Worm (Caenorhabditis elegans) whole organism, mixed stage, embryonic: ENCODE results near the gene pqm-1.
"Not testable (repeated sequence)": the region's sequence is repeated elsewhere in the genome, so short reads cannot be mapped to it uniquely, and the experiment has no call there.

Source experiments
- M03D4.4 ChIP-seq: sonication (generic microtip); optimal IDR thresholded peaks from 2 replicates; lab custom pipeline; 2017; ENCODE audit warnings: mild to moderate bottlenecking, missing genetic modification characterization, missing compliant biosample characterization
- bed-3 ChIP-seq: fragments of 200-800 bp; sonication (Bioruptor generic); optimal IDR thresholded peaks from 3 replicates; lab custom pipeline; 2018; ENCODE audit warnings: mild to moderate bottlenecking, missing genetic modification characterization, moderate library complexity, missing compliant biosample characterization
- blmp-1 ChIP-seq: fragments of 150-350 bp; optimal IDR thresholded peaks from 2 replicates; lab custom pipeline; 2014; ENCODE audit warnings: missing biosample characterization, missing genetic modification characterization
- ceh-39 ChIP-seq: fragments of 150-350 bp; optimal IDR thresholded peaks from 2 replicates; lab custom pipeline; 2014; ENCODE audit warnings: missing biosample characterization, missing genetic modification characterization
- ceh-43 ChIP-seq: fragments of 200-800 bp; sonication (Bioruptor generic); optimal IDR thresholded peaks from 2 replicates; lab custom pipeline; 2018; ENCODE audit warnings: mild to moderate bottlenecking, missing genetic modification characterization, moderate library complexity, missing compliant biosample characterization
- ceh-83 ChIP-seq: fragments of 200-800 bp; sonication (Bioruptor generic); optimal IDR thresholded peaks from 2 replicates; lab custom pipeline; 2018; ENCODE audit warnings: mild to moderate bottlenecking, missing genetic modification characterization, missing compliant biosample characterization
- ces-1 ChIP-seq: fragments of 150-350 bp; optimal IDR thresholded peaks from 2 replicates; lab custom pipeline; 2014; ENCODE audit warnings: missing biosample characterization, missing genetic modification reagents, missing genetic modification characterization
- cnd-1 ChIP-seq: fragments of 200-800 bp; sonication (Bioruptor generic); optimal IDR thresholded peaks from 2 replicates; lab custom pipeline; 2018; ENCODE audit warnings: mild to moderate bottlenecking, missing genetic modification characterization, missing compliant biosample characterization
- drap-1 ChIP-seq: fragments of 200-800 bp; sonication (Bioruptor generic); optimal IDR thresholded peaks from 3 replicates; lab custom pipeline; 2018; ENCODE audit warnings: mild to moderate bottlenecking, missing genetic modification characterization, missing compliant biosample characterization
- elt-1 ChIP-seq: sonication (generic microtip); optimal IDR thresholded peaks from 2 replicates; lab custom pipeline; 2017; ENCODE audit warnings: missing genetic modification characterization, mild to moderate bottlenecking, missing compliant biosample characterization, antibody characterized with exemption, moderate library complexity, borderline replicate concordance; ENCODE audit not compliant: insufficient read depth
- elt-3 ChIP-seq: fragments of 150-350 bp; optimal IDR thresholded peaks from 2 replicates; lab custom pipeline; 2014; ENCODE audit warnings: missing biosample characterization, missing genetic modification characterization
- flh-1 ChIP-seq: fragments of 200-800 bp; sonication (Bioruptor generic); optimal IDR thresholded peaks from 2 replicates; lab custom pipeline; 2018; ENCODE audit warnings: mild to moderate bottlenecking, missing genetic modification characterization, moderate library complexity, missing compliant biosample characterization
- ham-2 ChIP-seq: fragments of 200-800 bp; sonication (Bioruptor generic); optimal IDR thresholded peaks from 2 replicates; lab custom pipeline; 2018; ENCODE audit warnings: mild to moderate bottlenecking, missing genetic modification characterization, missing compliant biosample characterization
- hlh-1 ChIP-seq: fragments of 150-350 bp; optimal IDR thresholded peaks from 2 replicates; lab custom pipeline; 2014; ENCODE audit warnings: missing biosample characterization, missing genetic modification reagents, missing genetic modification characterization
- lin-13 ChIP-seq: fragments of 150-350 bp; optimal IDR thresholded peaks from 2 replicates; lab custom pipeline; 2014; ENCODE audit warnings: missing biosample characterization, missing genetic modification characterization
- lin-32 ChIP-seq: fragments of 200-800 bp; sonication (Bioruptor generic); optimal IDR thresholded peaks from 2 replicates; lab custom pipeline; 2018; ENCODE audit warnings: mild to moderate bottlenecking, missing genetic modification characterization, missing compliant biosample characterization
- lsy-2 ChIP-seq: fragments of 150-350 bp; optimal IDR thresholded peaks from 2 replicates; lab custom pipeline; 2014; ENCODE audit warnings: missing biosample characterization, missing genetic modification characterization
- mep-1 ChIP-seq: fragments of 150-350 bp; optimal IDR thresholded peaks from 2 replicates; lab custom pipeline; 2017; ENCODE audit warnings: missing biosample characterization, missing genetic modification reagents, missing genetic modification characterization, inconsistent platforms
- mls-2 ChIP-seq: sonication (generic microtip); optimal IDR thresholded peaks from 2 replicates; lab custom pipeline; 2016; ENCODE audit warnings: mild to moderate bottlenecking, missing genetic modification characterization, moderate library complexity, missing compliant biosample characterization
- nhr-12 ChIP-seq: fragments of 150-350 bp; optimal IDR thresholded peaks from 2 replicates; lab custom pipeline; 2014; ENCODE audit warnings: missing biosample characterization, missing genetic modification characterization
- nhr-2 ChIP-seq: fragments of 150-350 bp; optimal IDR thresholded peaks from 2 replicates; lab custom pipeline; 2014; ENCODE audit warnings: missing biosample characterization, missing genetic modification characterization
- nhr-237 ChIP-seq: fragments of 150-350 bp; optimal IDR thresholded peaks from 2 replicates; lab custom pipeline; 2014; ENCODE audit warnings: missing biosample characterization, missing genetic modification characterization
- nhr-28 ChIP-seq: fragments of 150-350 bp; optimal IDR thresholded peaks from 2 replicates; lab custom pipeline; 2014; ENCODE audit warnings: missing biosample characterization, missing genetic modification characterization
- nhr-76 ChIP-seq: sonication (generic microtip); optimal IDR thresholded peaks from 2 replicates; lab custom pipeline; 2017; ENCODE audit warnings: missing biosample characterization, missing genetic modification characterization
- sem-2 ChIP-seq: fragments of 200-800 bp; sonication (Bioruptor generic); optimal IDR thresholded peaks from 2 replicates; lab custom pipeline; 2018; ENCODE audit warnings: mild to moderate bottlenecking, missing genetic modification characterization, missing compliant biosample characterization
- sptf-1 ChIP-seq: sonication (generic microtip); optimal IDR thresholded peaks from 2 replicates; lab custom pipeline; 2017; ENCODE audit warnings: mild to moderate bottlenecking, missing genetic modification characterization, moderate library complexity, missing compliant biosample characterization
- tbx-8 ChIP-seq: fragments of 200-800 bp; sonication (Bioruptor generic); optimal IDR thresholded peaks from 2 replicates; lab custom pipeline; 2018; ENCODE audit warnings: mild to moderate bottlenecking, missing genetic modification characterization, moderate library complexity, missing compliant biosample characterization
- unc-120 ChIP-seq: sonication (generic microtip); optimal IDR thresholded peaks from 2 replicates; lab custom pipeline; 2017; ENCODE audit warnings: missing genetic modification characterization, missing compliant biosample characterization; ENCODE audit not compliant: poor library complexity, severe bottlenecking
- unc-62 ChIP-seq: fragments of 150-350 bp; optimal IDR thresholded peaks from 2 replicates; lab custom pipeline; 2014; ENCODE audit warnings: missing biosample characterization, missing genetic modification reagents, missing genetic modification characterization
- zip-8 ChIP-seq: fragments of 150-350 bp; optimal IDR thresholded peaks from 2 replicates; lab custom pipeline; 2014; ENCODE audit warnings: missing biosample characterization, missing genetic modification characterization
- ztf-11 ChIP-seq: fragments of 150-350 bp; optimal IDR thresholded peaks from 2 replicates; lab custom pipeline; 2014; ENCODE audit warnings: missing biosample characterization, missing genetic modification characterization

Gene pqm-1

ce11 chrII:11126312-11127000 is 25.9 kb downstream of the pqm-1 start, which contains the start of the genes rps-9 and lsm-1:
rps-9 (minus strand) TSS chrII:11126362.
lsm-1 (plus strand) TSS chrII:11126950.
- TF ChIP-seq elt-1 (tag; lab: Kevin White, UChicago) (no peak), unc-62 (no peak), hlh-1 (tag; lab: Kevin White, UChicago) (peak; percentile 11), M03D4.4 (tag; lab: Kevin White, UChicago) (no peak), mep-1 (tag; lab: Kevin White, UChicago) (peak; percentile 46), zip-8 (no peak), ham-2 (GFP tag; lab: Kevin White, UChicago) (no peak), tbx-8 (GFP tag; lab: Kevin White, UChicago) (no peak), nhr-2 (tag; lab: Kevin White, UChicago) (no peak), sptf-1 (tag; lab: Kevin White, UChicago) (no peak), blmp-1 (tag; lab: Kevin White, UChicago) (no peak), flh-1 (no peak), nhr-12 (tag; lab: Kevin White, UChicago) (no peak), lin-32 (GFP tag; lab: Kevin White, UChicago) (no peak), nhr-28 (tag; lab: Kevin White, UChicago) (no peak), mls-2 (tag; lab: Kevin White, UChicago) (no peak), nhr-237 (tag; lab: Kevin White, UChicago) (peak; percentile 50), ces-1 (peak; percentile 44), cnd-1 (tag; lab: Kevin White, UChicago) (no peak), lsy-2 (peak; percentile 95), elt-3 (no peak)
- TF ChIP-seq, all 35 proteins: peak for 5

ce11 chrII:11125059-11125594 is 27.3 kb downstream of the pqm-1 start:
- TF ChIP-seq nhr-76 (tag; lab: Kevin White, UChicago) (no peak), sem-2 (GFP tag; lab: Kevin White, UChicago) (no peak), sptf-1 (tag; lab: Kevin White, UChicago) (no peak), nhr-12 (tag; lab: Kevin White, UChicago) (no peak), hlh-1 (tag; lab: Kevin White, UChicago) (no peak), ceh-43 (GFP tag; lab: Kevin White, UChicago) (no peak), zip-8 (no peak), bed-3 (GFP tag; lab: Kevin White, UChicago) (no peak), tbx-8 (GFP tag; lab: Kevin White, UChicago) (no peak), lsy-2 (no peak), ceh-83 (GFP tag; lab: Kevin White, UChicago) (no peak), mep-1 (tag; lab: Kevin White, UChicago) (no peak), elt-3 (no peak), ztf-11 (tag; lab: Kevin White, UChicago) (no peak), unc-120 (no peak), unc-62 (no peak), nhr-2 (tag; lab: Kevin White, UChicago) (no peak), nhr-237 (tag; lab: Kevin White, UChicago) (no peak), flh-1 (no peak)

- not testable (repeated sequence) for TF ChIP-seq M03D4.4 (tag; lab: Kevin White, UChicago); hlh-1 (tag; lab: Kevin White, UChicago); ham-2 (GFP tag; lab: Kevin White, UChicago)
Observed at ce11 chrII:11121800-11122199, 30.6 kb downstream of the pqm-1 start, which contains the start of gene W10C6.2. W10C6.2 (minus strand) TSS chrII:11121900.

- TF ChIP-seq sem-2 (GFP tag; lab: Kevin White, UChicago), result no peak
- no peak for TF ChIP-seq lin-13 (tag; lab: Kevin White, UChicago)
- no peak for TF ChIP-seq ceh-43 (GFP tag; lab: Kevin White, UChicago)
- TF ChIP-seq drap-1, result no peak
- TF ChIP-seq ces-1, result no peak
- TF ChIP-seq unc-62, result no peak
- TF ChIP-seq lin-32 (GFP tag; lab: Kevin White, UChicago), result no peak
- TF ChIP-seq elt-3, result no peak
- no peak for TF ChIP-seq nhr-28 (tag; lab: Kevin White, UChicago)
- no peak for TF ChIP-seq mep-1 (tag; lab: Kevin White, UChicago)
- no peak for TF ChIP-seq ceh-39
- no peak for TF ChIP-seq nhr-237 (tag; lab: Kevin White, UChicago)
- TF ChIP-seq, all 35 proteins: peak for 0
Observed at ce11 chrII:11112419-11112818, 40.0 kb downstream of the pqm-1 start, which contains the start of gene mat-2. mat-2 (plus strand) TSS chrII:11112719.
